Fruit fly (Drosophila melanogaster) whole organism: Measurements from ENCODE around the gene CG10435.
A peak's percentile ranks its signal among the peaks of the same experiment; 100 is the strongest.

Experiments
- CG8478 ChIP-seq: fragments of >200 bp; optimal IDR thresholded peaks from 2 replicates; lab custom pipeline; 2018; ENCODE audit warnings: inconsistent platforms
- Dll ChIP-seq: fragments of >200 bp; optimal IDR thresholded peaks from 2 replicates; lab custom pipeline; 2017
- EcR ChIP-seq, 2 experiments: fragments of >200 bp; optimal IDR thresholded peaks; 2 replicates each; lab custom pipeline; 2017; ENCODE audit warnings: missing biosample characterization in 2 of 2, missing genetic modification characterization in 2 of 2, missing genetic modification reagents in 2 of 2
- pan ChIP-seq: fragments of >200 bp; optimal IDR thresholded peaks from 2 replicates; lab custom pipeline; 2017
- psq ChIP-seq: fragments of >200 bp; optimal IDR thresholded peaks from 2 replicates; lab custom pipeline; 2017
- usp ChIP-seq: fragments of >200 bp; optimal IDR thresholded peaks from 2 replicates; lab custom pipeline; 2017; ENCODE audit warnings: missing biosample characterization, missing genetic modification characterization, mixed read lengths

The CG10435 gene

dm6 chr3R:7990799-7991423 is 22.1 kb downstream of the CG10435 start:
- TF ChIP-seq pan, result no peak
- no peak for TF ChIP-seq usp
- TF ChIP-seq CG8478 (lab: Kevin White, UChicago), result no peak
- TF ChIP-seq psq (lab: Kevin White, UChicago), result no peak
- TF ChIP-seq EcR (GFP tag; optimal IDR thresholded peaks at IDR 0.05; lab: Kevin White, UChicago), result no peak
- TF ChIP-seq Dll (lab: Kevin White, UChicago), result no peak

DNA sequence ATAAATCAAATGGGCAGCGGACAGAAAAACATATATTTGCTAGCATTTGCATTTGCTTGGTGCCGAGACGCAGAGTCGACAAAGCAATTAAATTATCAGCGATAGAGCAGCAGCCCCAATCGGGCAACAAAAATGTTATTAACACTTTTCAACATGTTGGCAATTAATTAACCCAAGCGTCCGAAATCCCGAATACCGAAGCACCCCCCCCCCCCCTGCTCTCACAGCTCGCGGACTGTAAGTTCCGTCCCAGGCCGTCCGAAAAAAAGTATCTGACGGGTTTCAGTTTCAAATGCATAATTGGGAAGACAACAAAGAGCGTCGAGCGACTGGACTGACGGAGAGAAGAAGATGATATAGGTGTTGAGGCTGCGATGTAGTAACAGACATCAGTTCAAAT is 22.7 kb downstream of the CG10435 start:
- TF ChIP-seq CG8478 (lab: Kevin White, UChicago), result no peak
- no peak for TF ChIP-seq usp

DNA sequence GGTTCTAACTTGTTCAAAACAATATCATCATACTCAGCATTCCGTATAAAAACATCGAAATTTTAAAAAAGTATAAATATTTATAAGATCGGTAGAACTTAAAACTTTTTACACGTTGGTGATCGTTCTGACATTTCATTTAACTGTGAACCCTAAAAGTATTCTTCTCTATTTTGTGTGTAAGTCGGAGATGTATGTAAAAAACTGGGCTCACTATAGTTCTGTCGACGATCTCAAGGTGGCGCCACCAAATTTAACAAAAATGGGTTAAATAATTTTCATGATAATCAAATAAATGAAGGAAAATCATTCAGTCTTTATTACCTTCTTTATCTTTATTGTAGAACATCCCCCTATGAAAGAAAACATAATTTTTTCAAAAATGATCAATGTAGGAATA is 31.6 kb downstream of the CG10435 start:
- no peak for TF ChIP-seq EcR (GFP tag; optimal IDR thresholded peaks at IDR 0.05; lab: Kevin White, UChicago)
- no peak for TF ChIP-seq usp
- no peak for TF ChIP-seq CG8478 (lab: Kevin White, UChicago)
- TF ChIP-seq Dll (lab: Kevin White, UChicago), result no peak
- TF ChIP-seq pan, result no peak
- no peak for TF ChIP-seq psq (lab: Kevin White, UChicago)

- TF ChIP-seq CG8478 (lab: Kevin White, UChicago) (no peak), EcR (GFP tag; optimal IDR thresholded peaks at IDR 0.05; lab: Kevin White, UChicago) (no peak), Dll (lab: Kevin White, UChicago) (no peak), pan (no peak), usp (no peak), psq (lab: Kevin White, UChicago) (no peak)
Observed at dm6 chr3R:7980222-7980621, 32.8 kb downstream of the CG10435 start, which contains the start of gene Sfp84E. Gene Sfp84E (minus strand): TSS chr3R:7980322.

DNA sequence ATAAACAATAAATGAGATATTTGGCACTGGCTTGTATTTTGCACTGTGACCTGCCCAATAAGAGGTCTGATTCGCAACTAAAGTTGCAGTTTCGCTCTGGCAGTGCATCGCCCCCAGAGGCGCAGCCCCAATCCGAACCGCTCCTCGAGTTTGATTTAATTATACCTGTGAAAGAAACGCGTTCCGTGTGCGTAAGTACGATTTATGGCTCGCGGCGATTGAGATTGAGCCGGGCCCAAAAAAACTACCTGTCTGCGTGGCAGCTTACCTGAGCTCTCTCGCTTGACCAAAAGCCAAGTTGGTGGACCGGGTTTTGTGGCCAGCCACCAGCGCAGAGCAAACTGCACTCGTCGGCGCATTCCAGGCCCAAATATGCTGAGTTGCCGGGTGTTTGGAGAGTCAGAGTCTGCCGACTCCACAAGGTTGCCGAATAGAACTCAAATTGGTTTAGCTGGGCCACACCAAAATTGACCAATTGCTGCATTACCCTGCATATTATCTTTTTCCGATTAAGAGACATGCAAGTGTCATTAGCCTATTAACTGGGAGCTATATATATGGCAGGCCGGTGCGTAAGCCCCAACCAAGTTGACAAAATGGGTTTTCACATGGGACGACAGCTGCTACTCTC is 34.5 kb downstream of the CG10435 start, which contains the start of the genes CD98hc and Os-C:
TSS of gene CD98hc (minus strand) at position 50 of the 631 bp plus-strand sequence.
TSS of gene Os-C (plus strand) at position 581 of the 631 bp plus-strand sequence.
- no peak for TF ChIP-seq CG8478 (lab: Kevin White, UChicago)

DNA sequence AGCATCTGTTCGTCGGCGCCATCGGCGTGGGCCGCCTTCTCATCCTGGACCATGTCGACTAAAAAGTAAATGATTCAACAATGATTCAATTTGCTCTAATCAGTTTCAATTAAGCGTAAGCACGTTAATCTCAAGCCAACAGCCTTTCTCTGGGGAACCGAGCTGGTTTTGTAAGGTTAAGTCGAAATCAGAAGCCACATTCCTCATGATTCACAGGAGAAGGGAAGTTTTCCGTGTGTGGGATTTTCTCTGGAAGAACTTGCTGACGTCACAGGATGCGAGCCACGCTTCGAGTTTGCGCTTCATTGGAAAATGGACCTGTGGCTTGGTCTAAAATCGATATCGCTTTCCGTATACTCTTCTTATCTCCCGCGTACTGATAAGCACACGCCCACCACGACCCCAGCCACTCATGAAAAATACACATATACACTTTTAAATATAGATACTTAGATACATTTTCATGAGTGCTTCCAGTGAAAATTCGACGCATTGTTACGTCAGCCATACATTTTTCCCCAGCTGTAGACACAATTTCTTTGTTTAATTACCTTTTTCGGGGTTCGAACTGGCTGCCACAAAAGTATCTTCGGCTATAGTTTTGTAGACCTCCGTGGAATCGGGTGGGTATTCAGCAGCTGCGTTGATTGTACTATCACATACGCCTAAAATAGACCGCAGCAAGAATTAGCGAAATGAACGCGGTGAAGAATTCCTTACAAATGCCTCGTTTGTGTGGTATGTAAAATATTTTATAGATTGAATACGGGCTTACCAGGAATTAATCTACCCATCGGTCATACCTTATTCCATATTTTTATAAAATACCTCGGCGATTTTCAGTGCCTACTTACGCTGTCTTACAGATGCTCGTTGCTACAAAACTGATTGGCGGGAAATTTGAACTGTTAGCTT is 35.7 kb downstream of the CG10435 start:
- TF ChIP-seq Dll (lab: Kevin White, UChicago) (no peak), psq (lab: Kevin White, UChicago) (no peak), CG8478 (lab: Kevin White, UChicago) (no peak)

DNA sequence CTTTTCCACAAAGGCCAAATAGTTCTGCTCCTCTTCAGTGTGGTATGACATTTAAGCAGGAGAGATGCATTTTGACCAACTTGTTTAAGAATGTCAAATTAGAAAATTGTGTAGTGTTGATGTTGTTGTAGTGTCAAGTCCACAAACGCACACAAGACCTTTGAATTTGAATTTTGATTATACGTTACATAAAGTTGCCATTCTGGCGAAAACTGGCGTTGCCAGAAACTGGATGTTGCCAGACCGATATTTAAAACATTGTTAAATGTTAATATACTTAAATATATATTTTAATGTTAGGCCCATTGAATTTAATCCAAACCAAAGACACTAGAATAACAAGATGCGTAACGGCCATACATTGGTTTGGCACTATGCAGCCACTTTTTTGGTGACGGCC is 40.0 kb downstream of the CG10435 start:
- TF ChIP-seq usp, result no peak
- TF ChIP-seq EcR (GFP tag; optimal IDR thresholded peaks at IDR 0.05; lab: Kevin White, UChicago), result no peak
- no peak for TF ChIP-seq CG8478 (lab: Kevin White, UChicago)
- no peak for TF ChIP-seq pan
- no peak for TF ChIP-seq psq (lab: Kevin White, UChicago)
- no peak for TF ChIP-seq Dll (lab: Kevin White, UChicago)

dm6 chr3R:7972179-7972578 is 40.8 kb downstream of the CG10435 start:
- TF ChIP-seq CG8478 (lab: Kevin White, UChicago) (no peak), Dll (lab: Kevin White, UChicago) (no peak), EcR (GFP tag; optimal IDR thresholded peaks at IDR 0.05; lab: Kevin White, UChicago) (no peak), psq (lab: Kevin White, UChicago) (no peak), usp (no peak), pan (no peak)

DNA sequence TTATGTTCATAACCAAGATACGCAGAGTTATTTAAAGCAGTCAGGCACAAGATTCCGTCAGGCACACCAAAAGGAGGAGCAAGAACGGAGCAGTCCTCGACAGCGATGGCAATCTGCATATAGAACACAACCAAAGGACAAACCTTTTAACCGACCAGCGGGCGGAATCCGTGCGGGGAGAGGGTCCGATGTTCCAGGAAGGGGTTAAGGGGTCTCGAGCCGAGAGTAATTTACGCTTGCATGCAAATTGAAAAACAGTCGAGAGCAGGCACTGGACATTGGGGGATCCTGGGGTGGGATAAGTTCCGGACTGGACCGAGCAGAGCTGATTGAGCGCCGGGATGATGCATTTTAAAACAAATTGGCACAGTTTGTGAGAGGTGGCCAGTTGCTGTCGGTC is 42.4 kb downstream of the CG10435 start:
- TF ChIP-seq psq (lab: Kevin White, UChicago) (no peak), Dll (lab: Kevin White, UChicago) (peak; percentile 3)

dm6 chr3R:7969702-7970175 is 43.3 kb downstream of the CG10435 start:
- no peak for TF ChIP-seq CG8478 (lab: Kevin White, UChicago)
- TF ChIP-seq pan, result no peak
- no peak for TF ChIP-seq psq (lab: Kevin White, UChicago)
- no peak for TF ChIP-seq usp
- TF ChIP-seq Dll (lab: Kevin White, UChicago), result no peak
- no peak for TF ChIP-seq EcR (GFP tag; optimal IDR thresholded peaks at IDR 0.05; lab: Kevin White, UChicago)

DNA sequence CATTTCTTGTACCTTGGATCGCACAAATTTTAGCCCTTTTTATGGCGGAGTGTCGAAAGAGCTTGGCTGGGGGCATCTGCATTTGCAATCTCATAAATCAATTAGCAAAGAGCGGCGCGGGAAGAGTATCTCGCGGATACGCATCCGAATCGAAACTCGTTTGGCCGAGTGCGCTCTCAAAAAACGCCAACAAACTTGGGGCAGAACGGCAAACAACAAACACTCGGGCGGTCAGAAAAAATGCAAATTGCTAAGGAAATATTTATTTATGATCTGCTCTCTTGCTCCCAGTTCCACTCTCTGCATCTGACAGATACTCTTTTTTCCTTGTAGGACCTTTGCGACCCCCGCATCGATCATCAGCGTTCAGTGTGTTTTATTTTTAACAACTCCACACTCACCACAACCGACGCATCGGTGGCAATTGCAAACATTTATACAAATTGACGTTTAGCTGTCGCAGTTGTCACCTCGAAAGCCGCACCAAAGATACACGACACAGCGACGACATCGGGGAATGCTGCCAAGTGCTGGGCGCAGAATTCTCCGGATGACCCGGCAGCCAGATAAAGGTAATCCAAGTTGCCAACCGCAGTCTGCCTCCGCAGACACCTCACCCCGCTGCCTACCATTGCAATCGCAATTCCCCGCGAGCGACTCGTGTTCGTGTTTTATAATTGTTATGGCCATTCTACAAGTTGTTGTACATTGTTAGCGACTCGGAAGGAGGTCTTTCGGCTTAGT is 43.9 kb downstream of the CG10435 start:
- no peak for TF ChIP-seq CG8478 (lab: Kevin White, UChicago)
- TF ChIP-seq EcR (GFP tag; optimal IDR thresholded peaks at IDR 0.05; lab: Kevin White, UChicago), result no peak
- no peak for TF ChIP-seq psq (lab: Kevin White, UChicago)
- TF ChIP-seq usp, result no peak
- TF ChIP-seq Dll (lab: Kevin White, UChicago), result no peak
- TF ChIP-seq pan, result no peak
